Worm (Caenorhabditis elegans) whole organism, young adult: ENCODE data around the gene oac-6.

Experiments
- C17E4.6 ChIP-seq: fragments of 200-800 bp; sonication (Bioruptor generic); IDR thresholded peaks from 2 replicates; pipeline ENCODE4 v1.3.6; 2022; ENCODE audit warnings: missing genetic modification reagents, missing genetic modification characterization, missing compliant biosample characterization
- F22D6.2 ChIP-seq: sonication (generic microtip); optimal IDR thresholded peaks from 2 replicates; lab custom pipeline; 2016; ENCODE audit warnings: mild to moderate bottlenecking, missing genetic modification characterization, missing compliant biosample characterization
- F33H1.4 ChIP-seq: fragments of 200-800 bp; sonication (Bioruptor generic); IDR thresholded peaks from 2 replicates; pipeline ENCODE4 v1.3.6; 2022; ENCODE audit warnings: missing genetic modification reagents, missing genetic modification characterization, missing compliant biosample characterization
- F49E8.2 ChIP-seq: sonication (generic microtip); optimal IDR thresholded peaks from 3 replicates; lab custom pipeline; 2017; ENCODE audit warnings: missing genetic modification characterization, mild to moderate bottlenecking, missing compliant biosample characterization, antibody characterized with exemption, moderate library complexity; ENCODE audit not compliant: insufficient read depth
- F57A8.1 ChIP-seq: fragments of 200-800 bp; sonication (Bioruptor generic); optimal IDR thresholded peaks from 2 replicates; lab custom pipeline; 2018; ENCODE audit warnings: mild to moderate bottlenecking, missing genetic modification characterization, moderate library complexity, missing compliant biosample characterization
- F57C9.4 ChIP-seq: sonication (generic microtip); optimal IDR thresholded peaks from 2 replicates; lab custom pipeline; 2017; ENCODE audit warnings: mild to moderate bottlenecking, missing genetic modification characterization, missing compliant biosample characterization
- K11D2.4 ChIP-seq: fragments of 200-800 bp; sonication (Bioruptor generic); IDR thresholded peaks from 2 replicates; pipeline ENCODE4 v1.3.6; 2022; ENCODE audit warnings: missing genetic modification reagents, missing genetic modification characterization, missing compliant biosample characterization
- T26A5.8 ChIP-seq: sonication (generic microtip); optimal IDR thresholded peaks from 2 replicates; lab custom pipeline; 2016; ENCODE audit warnings: missing genetic modification characterization, missing compliant biosample characterization
- akir-1 ChIP-seq: fragments of 200-800 bp; sonication (Bioruptor generic); optimal IDR thresholded peaks from 2 replicates; lab custom pipeline; 2018; ENCODE audit warnings: mild to moderate bottlenecking, missing genetic modification characterization, moderate library complexity, missing compliant biosample characterization
- aptf-3 ChIP-seq: fragments of 200-800 bp; sonication (Bioruptor generic); IDR thresholded peaks from 2 replicates; pipeline ENCODE4 v1.3.6; 2022; ENCODE audit warnings: missing genetic modification characterization, missing compliant biosample characterization
- attf-6 ChIP-seq: fragments of 200-800 bp; sonication (Bioruptor generic); IDR thresholded peaks from 2 replicates; pipeline ENCODE4 v1.3.6; 2022; ENCODE audit warnings: missing genetic modification reagents, missing genetic modification characterization, missing compliant biosample characterization
- bed-2 ChIP-seq: fragments of 200-800 bp; sonication (Bioruptor generic); IDR thresholded peaks from 2 replicates; pipeline ENCODE4 v1.3.6; 2022; ENCODE audit warnings: missing genetic modification reagents, missing genetic modification characterization, missing compliant biosample characterization
- cebp-2 ChIP-seq: fragments of 200-800 bp; sonication (Bioruptor generic); IDR thresholded peaks from 2 replicates; pipeline ENCODE4 v1.3.6; 2022; ENCODE audit warnings: missing genetic modification characterization, missing compliant biosample characterization
- ceh-100 ChIP-seq: fragments of 200-800 bp; sonication (Bioruptor generic); IDR thresholded peaks from 2 replicates; pipeline ENCODE4 v1.3.6; 2022; ENCODE audit warnings: missing genetic modification reagents, missing genetic modification characterization, missing compliant biosample characterization
- ceh-58 ChIP-seq: fragments of 200-800 bp; sonication (Bioruptor generic); IDR thresholded peaks from 2 replicates; pipeline ENCODE4 v1.3.6; 2022; ENCODE audit warnings: missing genetic modification characterization, missing compliant biosample characterization
- ceh-79 ChIP-seq: sonication (generic microtip); optimal IDR thresholded peaks from 2 replicates; lab custom pipeline; 2017; ENCODE audit warnings: mild to moderate bottlenecking, missing genetic modification characterization, missing compliant biosample characterization
- ceh-91 ChIP-seq: fragments of 200-800 bp; sonication (Bioruptor generic); IDR thresholded peaks from 2 replicates; pipeline ENCODE4 v1.3.6; 2022; ENCODE audit warnings: missing genetic modification reagents, missing genetic modification characterization, missing compliant biosample characterization
- chd-7 ChIP-seq: sonication (generic microtip); optimal IDR thresholded peaks from 2 replicates; lab custom pipeline; 2016; ENCODE audit warnings: mild to moderate bottlenecking, missing genetic modification characterization, moderate library complexity, missing compliant biosample characterization
- efl-1 ChIP-seq: fragments of 150-350 bp; optimal IDR thresholded peaks from 2 replicates; lab custom pipeline; 2014; ENCODE audit warnings: missing biosample characterization, missing genetic modification reagents, missing genetic modification characterization
- ekl-4 ChIP-seq: fragments of 200-800 bp; sonication (Bioruptor generic); IDR thresholded peaks from 2 replicates; pipeline ENCODE4 v1.3.6; 2022; ENCODE audit warnings: missing genetic modification reagents, missing genetic modification characterization, missing compliant biosample characterization
- ets-4 ChIP-seq: fragments of 200-800 bp; sonication (Bioruptor generic); optimal IDR thresholded peaks from 2 replicates; lab custom pipeline; 2018; ENCODE audit warnings: mild to moderate bottlenecking, missing genetic modification characterization, missing compliant biosample characterization
- fkh-3 ChIP-seq: sonication (generic microtip); optimal IDR thresholded peaks from 2 replicates; lab custom pipeline; 2016; ENCODE audit warnings: mild to moderate bottlenecking, missing genetic modification characterization, missing compliant biosample characterization
- lin-26 ChIP-seq: fragments of 200-800 bp; sonication (Bioruptor generic); IDR thresholded peaks from 2 replicates; pipeline ENCODE4 v1.3.6; 2022; ENCODE audit warnings: missing genetic modification reagents, missing genetic modification characterization, missing compliant biosample characterization
- lin-54 ChIP-seq: fragments of 200-800 bp; sonication (Bioruptor generic); optimal IDR thresholded peaks from 2 replicates; lab custom pipeline; 2018; ENCODE audit warnings: mild to moderate bottlenecking, missing genetic modification characterization, missing compliant biosample characterization
- lir-1 ChIP-seq: fragments of 200-800 bp; sonication (Bioruptor generic); conservative IDR thresholded peaks from 2 replicates; pipeline ENCODE4 v1.3.6; 2022; ENCODE audit warnings: missing genetic modification reagents, missing genetic modification characterization, missing compliant biosample characterization
- lsl-1 ChIP-seq: fragments of 200-800 bp; sonication (Bioruptor generic); optimal IDR thresholded peaks from 2 replicates; lab custom pipeline; 2018; ENCODE audit warnings: mild to moderate bottlenecking, missing genetic modification characterization, moderate library complexity, missing compliant biosample characterization
- madf-10 ChIP-seq: sonication (generic microtip); optimal IDR thresholded peaks from 2 replicates; lab custom pipeline; 2016; ENCODE audit warnings: mild to moderate bottlenecking, missing genetic modification characterization, missing compliant biosample characterization
- madf-3 ChIP-seq: fragments of 200-800 bp; sonication (Bioruptor generic); IDR thresholded peaks from 2 replicates; pipeline ENCODE4 v1.3.6; 2022; ENCODE audit warnings: missing genetic modification reagents, missing genetic modification characterization, missing compliant biosample characterization
- mes-4 ChIP-seq: sonication (generic microtip); optimal IDR thresholded peaks from 2 replicates; lab custom pipeline; 2016; ENCODE audit warnings: missing genotype, missing genetic modification characterization, missing compliant biosample characterization
- nfyb-1 ChIP-seq: fragments of 200-800 bp; sonication (Bioruptor generic); IDR thresholded peaks from 2 replicates; pipeline ENCODE4 v1.3.6; 2022; ENCODE audit warnings: missing genetic modification reagents, missing genetic modification characterization, missing compliant biosample characterization
- nhr-179 ChIP-seq: sonication (generic microtip); optimal IDR thresholded peaks from 2 replicates; lab custom pipeline; 2016; ENCODE audit warnings: mild to moderate bottlenecking, missing genetic modification characterization, missing compliant biosample characterization
- nhr-27 ChIP-seq: fragments of 200-800 bp; sonication (Bioruptor generic); optimal IDR thresholded peaks from 2 replicates; lab custom pipeline; 2018; ENCODE audit warnings: mild to moderate bottlenecking, missing genetic modification characterization, moderate library complexity, missing compliant biosample characterization
- pha-4 ChIP-seq: fragments of 150-350 bp; sonication (generic microtip); optimal IDR thresholded peaks from 2 replicates; lab custom pipeline; 2014; ENCODE audit warnings: missing biosample characterization, missing genetic modification reagents, missing genetic modification characterization
- rpc-1 ChIP-seq, 2 experiments: fragments of 150-350 bp in 1 of 2; sonication (generic microtip) in 1 of 2; optimal IDR thresholded peaks; 2 replicates each; lab custom pipeline; 2014 to 2018; ENCODE audit warnings: missing biosample characterization in 1 of 2, missing genetic modification characterization in 1 of 2, missing genetic modification reagents in 1 of 2, missing genotype in 1 of 2
- sdz-38 ChIP-seq: sonication (generic microtip); optimal IDR thresholded peaks from 2 replicates; lab custom pipeline; 2016; ENCODE audit warnings: missing genotype, missing genetic modification characterization, missing compliant biosample characterization
- sea-2 ChIP-seq: fragments of 200-800 bp; sonication (Bioruptor generic); IDR thresholded peaks from 2 replicates; pipeline ENCODE4 v1.3.6; 2022; ENCODE audit warnings: missing genetic modification characterization, missing compliant biosample characterization
- snpc-1.1 ChIP-seq: sonication (generic microtip); optimal IDR thresholded peaks from 2 replicates; lab custom pipeline; 2017; ENCODE audit warnings: missing genetic modification characterization, mild to moderate bottlenecking, missing compliant biosample characterization, antibody characterized with exemption, moderate library complexity, missing genotype, missing genetic modification reagents; ENCODE audit not compliant: insufficient read depth
- snpc-1.3 ChIP-seq: sonication (generic microtip); optimal IDR thresholded peaks from 2 replicates; lab custom pipeline; 2017; ENCODE audit warnings: missing genetic modification characterization, mild to moderate bottlenecking, missing compliant biosample characterization, antibody characterized with exemption, moderate library complexity, missing genotype, missing genetic modification reagents; ENCODE audit not compliant: insufficient read depth
- tbp1 ChIP-seq: fragments of 200-800 bp; sonication (Bioruptor generic); optimal IDR thresholded peaks from 2 replicates; lab custom pipeline; 2018; ENCODE audit warnings: mild to moderate bottlenecking, missing genetic modification characterization, missing compliant biosample characterization
- unc-62 ChIP-seq: fragments of 150-350 bp; optimal IDR thresholded peaks from 2 replicates; lab custom pipeline; 2014; ENCODE audit warnings: missing biosample characterization, missing genetic modification reagents, missing genetic modification characterization
- zfh-2 ChIP-seq: fragments of 200-800 bp; sonication (Bioruptor generic); conservative IDR thresholded peaks from 2 replicates; pipeline ENCODE4 v1.3.6; 2022; ENCODE audit warnings: missing genetic modification reagents, missing genetic modification characterization, missing compliant biosample characterization
- zim-3 ChIP-seq: sonication (generic microtip); optimal IDR thresholded peaks from 2 replicates; lab custom pipeline; 2017; ENCODE audit warnings: mild to moderate bottlenecking, missing genetic modification characterization, moderate library complexity, missing compliant biosample characterization

oac-6 gene

DNA sequence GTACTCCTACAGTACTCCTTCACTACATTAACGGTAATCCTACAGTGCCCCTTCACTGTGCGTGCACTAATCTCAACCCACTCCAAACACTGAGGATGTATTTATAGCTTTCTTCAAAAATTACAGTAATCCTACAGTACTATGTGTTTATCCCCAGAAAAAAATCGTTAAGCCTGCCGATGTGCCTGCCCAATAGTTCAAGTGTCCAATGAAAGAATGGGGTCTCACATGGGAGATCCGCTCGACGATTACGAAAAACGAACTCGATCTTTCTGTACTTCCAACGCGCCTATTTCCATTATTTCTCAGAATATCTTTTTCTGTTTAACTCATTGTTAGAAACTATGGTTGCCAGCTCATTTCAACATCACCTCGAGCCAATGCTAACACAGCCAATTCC is 44.4 kb upstream of the oac-6 start, which contains the start of gene nhr-218:
nhr-218 (plus strand) TSS at position 301 of the 400 bp plus-strand sequence.
- no peak for TF ChIP-seq attf-6 (GFP tag; lab: Robert Waterston, UW)
- TF ChIP-seq fkh-3 (tag; lab: Kevin White, UChicago): no peak
- TF ChIP-seq lsl-1: no peak
- TF ChIP-seq zim-3 (tag; lab: Kevin White, UChicago): no peak
- TF ChIP-seq chd-7 (tag; lab: Kevin White, UChicago): no peak
- no peak for TF ChIP-seq lir-1 (GFP tag; lab: Robert Waterston, UW)
- no peak for TF ChIP-seq F22D6.2 (tag; lab: Kevin White, UChicago)
- TF ChIP-seq madf-3 (GFP tag; lab: Robert Waterston, UW): no peak
- TF ChIP-seq mes-4 (tag; lab: Kevin White, UChicago): no peak
- TF ChIP-seq akir-1 (GFP tag; lab: Kevin White, UChicago): no peak
- no peak for TF ChIP-seq ceh-58 (GFP tag; lab: Robert Waterston, UW)
- TF ChIP-seq ceh-91 (GFP tag; lab: Robert Waterston, UW): no peak
- TF ChIP-seq K11D2.4 (GFP tag; lab: Robert Waterston, UW): no peak
- no peak for TF ChIP-seq nfyb-1 (GFP tag; lab: Robert Waterston, UW)
- TF ChIP-seq F33H1.4 (GFP tag; lab: Robert Waterston, UW): no peak
- TF ChIP-seq ekl-4 (GFP tag; lab: Robert Waterston, UW): no peak
- no peak for TF ChIP-seq pha-4 (tag; lab: Kevin White, UChicago)

DNA sequence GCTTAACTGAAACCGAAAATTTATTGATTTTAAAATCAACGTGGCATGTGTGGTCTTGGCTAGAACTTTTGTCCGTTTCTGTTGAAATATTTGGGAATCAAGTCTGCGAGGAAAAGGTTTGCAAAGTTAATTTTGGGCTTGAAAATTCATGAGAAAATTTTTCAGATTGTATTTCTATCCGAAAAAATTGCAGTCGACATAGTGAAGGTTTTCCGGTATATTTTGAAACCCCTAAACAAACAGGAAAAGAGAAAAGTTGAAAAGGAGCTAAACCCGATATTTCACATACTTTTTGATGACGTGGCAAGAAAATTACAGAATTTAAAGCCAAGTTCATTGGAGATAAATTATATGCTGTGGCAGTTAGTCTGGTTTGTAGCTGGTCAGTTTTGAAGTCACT is 42.8 kb upstream of the oac-6 start, which contains the start of gene nhr-127:
nhr-127 (plus strand) TSS at position 301 of the 400 bp plus-strand sequence.
- TF ChIP-seq snpc-1.3 (no peak), F33H1.4 (GFP tag; lab: Robert Waterston, UW) (no peak), sdz-38 (no peak), nfyb-1 (GFP tag; lab: Robert Waterston, UW) (no peak), T26A5.8 (tag; lab: Kevin White, UChicago) (no peak), zfh-2 (GFP tag; lab: Robert Waterston, UW) (no peak), sea-2 (GFP tag; lab: Robert Waterston, UW) (no peak), tbp1 (GFP tag; lab: Kevin White, UChicago) (no peak), F49E8.2 (tag; lab: Kevin White, UChicago) (no peak), efl-1 (GFP tag; lab: Kevin White, UChicago) (no peak), F57C9.4 (tag; lab: Kevin White, UChicago) (no peak), madf-10 (no peak), unc-62 (GFP tag; lab: Kevin White, UChicago) (no peak), lin-26 (GFP tag; lab: Robert Waterston, UW) (no peak), ceh-100 (no peak), lir-1 (GFP tag; lab: Robert Waterston, UW) (no peak), lin-54 (GFP tag; lab: Kevin White, UChicago) (no peak), C17E4.6 (GFP tag; lab: Robert Waterston, UW) (no peak), rpc-1 (optimal IDR thresholded peaks at IDR 0.05; lab: Kevin White, UChicago) (no peak), rpc-1 (tag; optimal IDR thresholded peaks at IDR 0.05; lab: Kevin White, UChicago) (no peak)

DNA sequence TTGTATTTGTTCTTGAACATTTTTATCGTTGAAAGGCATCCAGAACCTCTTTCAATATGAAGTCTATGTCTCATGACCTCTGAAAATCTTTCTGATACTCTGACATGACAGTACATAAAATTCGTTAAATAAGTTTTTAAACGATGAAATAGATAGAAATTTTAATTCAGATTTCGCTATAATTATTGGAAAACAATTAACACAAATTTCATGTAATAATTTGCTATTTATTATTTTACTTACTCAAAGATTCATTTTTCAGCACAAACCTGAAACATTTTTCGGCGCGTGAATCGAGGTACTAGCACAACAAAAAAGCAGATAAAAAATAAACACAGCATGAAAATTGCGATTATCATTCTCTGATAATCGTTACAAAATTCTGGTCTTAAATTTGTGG is 36.0 kb upstream of the oac-6 start, which contains the start of gene T13F3.4:
T13F3.4 (minus strand) TSS at position 101 of the 400 bp plus-strand sequence.
- no peak for TF ChIP-seq aptf-3 (GFP tag; lab: Robert Waterston, UW)
- no peak for TF ChIP-seq snpc-1.1
- TF ChIP-seq K11D2.4 (GFP tag; lab: Robert Waterston, UW): no peak
- TF ChIP-seq ceh-79 (tag; lab: Kevin White, UChicago): no peak
- no peak for TF ChIP-seq nhr-179
- TF ChIP-seq F57A8.1 (GFP tag; lab: Kevin White, UChicago): no peak
- no peak for TF ChIP-seq fkh-3 (tag; lab: Kevin White, UChicago)
- no peak for TF ChIP-seq ets-4 (GFP tag; lab: Kevin White, UChicago)
- TF ChIP-seq cebp-2: no peak
- no peak for TF ChIP-seq madf-10
- TF ChIP-seq F22D6.2 (tag; lab: Kevin White, UChicago): no peak
- no peak for TF ChIP-seq akir-1 (GFP tag; lab: Kevin White, UChicago)
- TF ChIP-seq nhr-27 (tag; lab: Kevin White, UChicago): no peak
- TF ChIP-seq bed-2 (GFP tag; lab: Robert Waterston, UW): no peak
